Worm (Caenorhabditis elegans) whole organism, mixed stage, embryonic: ENCODE results near the gene fbxc-26.

Source experiments
- M03D4.4 ChIP-seq: sonication (generic microtip); optimal IDR thresholded peaks from 2 replicates; lab custom pipeline; 2017; ENCODE audit warnings: mild to moderate bottlenecking, missing genetic modification characterization, missing compliant biosample characterization
- bed-3 ChIP-seq: fragments of 200-800 bp; sonication (Bioruptor generic); optimal IDR thresholded peaks from 3 replicates; lab custom pipeline; 2018; ENCODE audit warnings: mild to moderate bottlenecking, missing genetic modification characterization, moderate library complexity, missing compliant biosample characterization
- ces-1 ChIP-seq: fragments of 150-350 bp; optimal IDR thresholded peaks from 2 replicates; lab custom pipeline; 2014; ENCODE audit warnings: missing biosample characterization, missing genetic modification reagents, missing genetic modification characterization
- drap-1 ChIP-seq: fragments of 200-800 bp; sonication (Bioruptor generic); optimal IDR thresholded peaks from 3 replicates; lab custom pipeline; 2018; ENCODE audit warnings: mild to moderate bottlenecking, missing genetic modification characterization, missing compliant biosample characterization
- elt-1 ChIP-seq: sonication (generic microtip); optimal IDR thresholded peaks from 2 replicates; lab custom pipeline; 2017; ENCODE audit warnings: missing genetic modification characterization, mild to moderate bottlenecking, missing compliant biosample characterization, antibody characterized with exemption, moderate library complexity, borderline replicate concordance; ENCODE audit not compliant: insufficient read depth
- elt-3 ChIP-seq: fragments of 150-350 bp; optimal IDR thresholded peaks from 2 replicates; lab custom pipeline; 2014; ENCODE audit warnings: missing biosample characterization, missing genetic modification characterization
- ham-2 ChIP-seq: fragments of 200-800 bp; sonication (Bioruptor generic); optimal IDR thresholded peaks from 2 replicates; lab custom pipeline; 2018; ENCODE audit warnings: mild to moderate bottlenecking, missing genetic modification characterization, missing compliant biosample characterization
- hlh-1 ChIP-seq: fragments of 150-350 bp; optimal IDR thresholded peaks from 2 replicates; lab custom pipeline; 2014; ENCODE audit warnings: missing biosample characterization, missing genetic modification reagents, missing genetic modification characterization
- lin-13 ChIP-seq: fragments of 150-350 bp; optimal IDR thresholded peaks from 2 replicates; lab custom pipeline; 2014; ENCODE audit warnings: missing biosample characterization, missing genetic modification characterization
- lin-32 ChIP-seq: fragments of 200-800 bp; sonication (Bioruptor generic); optimal IDR thresholded peaks from 2 replicates; lab custom pipeline; 2018; ENCODE audit warnings: mild to moderate bottlenecking, missing genetic modification characterization, missing compliant biosample characterization
- lsy-2 ChIP-seq: fragments of 150-350 bp; optimal IDR thresholded peaks from 2 replicates; lab custom pipeline; 2014; ENCODE audit warnings: missing biosample characterization, missing genetic modification characterization
- mab-5 ChIP-seq: fragments of 150-350 bp; optimal IDR thresholded peaks from 2 replicates; lab custom pipeline; 2014; ENCODE audit warnings: missing biosample characterization, missing genetic modification characterization
- mep-1 ChIP-seq: fragments of 150-350 bp; optimal IDR thresholded peaks from 2 replicates; lab custom pipeline; 2017; ENCODE audit warnings: missing biosample characterization, missing genetic modification reagents, missing genetic modification characterization, inconsistent platforms
- mls-2 ChIP-seq: sonication (generic microtip); optimal IDR thresholded peaks from 2 replicates; lab custom pipeline; 2016; ENCODE audit warnings: mild to moderate bottlenecking, missing genetic modification characterization, moderate library complexity, missing compliant biosample characterization
- nhr-2 ChIP-seq: fragments of 150-350 bp; optimal IDR thresholded peaks from 2 replicates; lab custom pipeline; 2014; ENCODE audit warnings: missing biosample characterization, missing genetic modification characterization
- nhr-237 ChIP-seq: fragments of 150-350 bp; optimal IDR thresholded peaks from 2 replicates; lab custom pipeline; 2014; ENCODE audit warnings: missing biosample characterization, missing genetic modification characterization
- nhr-76 ChIP-seq: sonication (generic microtip); optimal IDR thresholded peaks from 2 replicates; lab custom pipeline; 2017; ENCODE audit warnings: missing biosample characterization, missing genetic modification characterization
- sem-2 ChIP-seq: fragments of 200-800 bp; sonication (Bioruptor generic); optimal IDR thresholded peaks from 2 replicates; lab custom pipeline; 2018; ENCODE audit warnings: mild to moderate bottlenecking, missing genetic modification characterization, missing compliant biosample characterization
- snpc-4 ChIP-seq: fragments of 150-350 bp; optimal IDR thresholded peaks from 2 replicates; lab custom pipeline; 2014; ENCODE audit warnings: missing biosample characterization, missing genetic modification characterization
- sptf-1 ChIP-seq: sonication (generic microtip); optimal IDR thresholded peaks from 2 replicates; lab custom pipeline; 2017; ENCODE audit warnings: mild to moderate bottlenecking, missing genetic modification characterization, moderate library complexity, missing compliant biosample characterization
- tbx-8 ChIP-seq: fragments of 200-800 bp; sonication (Bioruptor generic); optimal IDR thresholded peaks from 2 replicates; lab custom pipeline; 2018; ENCODE audit warnings: mild to moderate bottlenecking, missing genetic modification characterization, moderate library complexity, missing compliant biosample characterization
- unc-120 ChIP-seq: sonication (generic microtip); optimal IDR thresholded peaks from 2 replicates; lab custom pipeline; 2017; ENCODE audit warnings: missing genetic modification characterization, missing compliant biosample characterization; ENCODE audit not compliant: poor library complexity, severe bottlenecking
- unc-39 ChIP-seq: fragments of 150-350 bp; optimal IDR thresholded peaks from 2 replicates; lab custom pipeline; 2014; ENCODE audit warnings: missing biosample characterization, missing genetic modification characterization
- unc-62 ChIP-seq: fragments of 150-350 bp; optimal IDR thresholded peaks from 2 replicates; lab custom pipeline; 2014; ENCODE audit warnings: missing biosample characterization, missing genetic modification reagents, missing genetic modification characterization
- zip-8 ChIP-seq: fragments of 150-350 bp; optimal IDR thresholded peaks from 2 replicates; lab custom pipeline; 2014; ENCODE audit warnings: missing biosample characterization, missing genetic modification characterization
- ztf-11 ChIP-seq: fragments of 150-350 bp; optimal IDR thresholded peaks from 2 replicates; lab custom pipeline; 2014; ENCODE audit warnings: missing biosample characterization, missing genetic modification characterization

Gene fbxc-26

ce11 chrII:1650502-1650901, 43.9 kb downstream of the fbxc-26 start, which contains the start of gene fbxb-20:
Gene fbxb-20 (minus strand): TSS chrII:1650602.
- no peak for TF ChIP-seq sptf-1 (tag; lab: Kevin White, UChicago)
- no peak for TF ChIP-seq lin-32 (GFP tag; lab: Kevin White, UChicago)
- TF ChIP-seq ham-2: no peak
- TF ChIP-seq nhr-76 (tag; lab: Kevin White, UChicago): no peak
- TF ChIP-seq lsy-2 (tag; lab: Kevin White, UChicago): no peak
- no peak for TF ChIP-seq hlh-1 (tag; lab: Kevin White, UChicago)
- TF ChIP-seq elt-1 (tag; lab: Kevin White, UChicago): no peak

DNA sequence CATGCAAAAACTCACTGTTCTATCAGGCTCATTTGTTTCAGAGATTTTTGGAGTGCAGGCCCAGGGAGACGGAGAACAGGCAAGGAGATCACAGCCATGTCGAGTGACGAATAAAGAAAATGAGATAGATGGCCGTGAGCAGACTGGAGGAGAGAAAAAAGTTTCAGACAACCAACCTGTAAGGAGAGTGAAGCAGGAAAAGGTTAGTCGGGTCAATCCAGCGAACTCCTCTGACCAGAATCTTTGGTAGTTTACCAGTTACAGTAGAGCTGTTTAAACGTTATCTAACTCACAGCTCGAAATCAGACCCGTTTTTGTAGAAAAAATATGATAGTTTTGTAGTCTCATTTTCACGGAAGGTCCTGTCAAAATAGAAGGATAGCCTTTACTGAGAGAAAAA, 45.7 kb downstream of the fbxc-26 start, which contains the start of gene fbxb-21:
Gene fbxb-21 (minus strand): TSS at position 101 of the 400 bp plus-strand sequence.
- TF ChIP-seq lin-32 (GFP tag; lab: Kevin White, UChicago) (no peak), mls-2 (tag; lab: Kevin White, UChicago) (no peak), unc-120 (tag; lab: Kevin White, UChicago) (no peak), ztf-11 (tag; lab: Kevin White, UChicago) (no peak), nhr-237 (tag; lab: Kevin White, UChicago) (no peak), nhr-2 (tag; lab: Kevin White, UChicago) (no peak), sptf-1 (tag; lab: Kevin White, UChicago) (no peak), drap-1 (no peak), lsy-2 (tag; lab: Kevin White, UChicago) (no peak), unc-62 (GFP tag; lab: Kevin White, UChicago) (no peak), nhr-76 (tag; lab: Kevin White, UChicago) (no peak), snpc-4 (tag; lab: Kevin White, UChicago) (no peak), mep-1 (tag; lab: Kevin White, UChicago) (no peak), unc-39 (no peak), elt-3 (no peak), bed-3 (no peak), M03D4.4 (tag; lab: Kevin White, UChicago) (no peak), ces-1 (GFP tag; lab: Kevin White, UChicago) (no peak)

ce11 chrII:1646199-1646598, 48.2 kb downstream of the fbxc-26 start, which contains the start of gene ZC204.17:
Gene ZC204.17 (minus strand): TSS chrII:1646299.
- TF ChIP-seq ham-2 (no peak), mab-5 (tag; lab: Kevin White, UChicago) (no peak)

DNA sequence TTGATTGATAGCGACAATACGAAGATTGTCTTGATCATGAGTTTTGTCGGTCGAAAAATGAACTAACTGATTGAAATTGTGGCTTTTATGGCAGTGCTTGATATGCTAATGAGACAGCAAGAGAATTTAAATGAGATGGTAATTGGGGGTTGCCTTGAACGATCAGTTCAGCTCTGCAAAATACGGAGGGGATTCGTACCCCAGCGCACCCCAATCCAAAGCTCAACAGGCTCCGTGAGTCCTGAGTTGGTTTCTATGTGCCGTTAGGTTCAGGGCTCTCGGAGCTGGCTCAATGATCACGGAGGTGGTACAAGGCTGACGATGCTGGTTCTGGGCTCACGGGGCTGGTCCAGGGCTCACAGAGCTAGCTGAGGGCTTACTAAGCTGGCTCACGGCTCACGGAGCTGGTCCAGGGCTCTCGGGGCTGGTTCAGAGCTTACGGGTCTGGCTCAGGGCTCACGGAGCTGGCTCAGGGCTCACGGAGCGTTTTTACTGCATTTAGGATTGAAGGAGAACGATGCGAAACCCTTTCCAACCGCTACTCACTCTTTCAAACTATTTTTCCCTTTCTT, 49.6 kb downstream of the fbxc-26 start, which contains the start of gene ZC204.6:
Gene ZC204.6 (minus strand): TSS at position 51 of the 572 bp plus-strand sequence.
- no peak for TF ChIP-seq mab-5 (tag; lab: Kevin White, UChicago)
- no peak for TF ChIP-seq unc-39
- no peak for TF ChIP-seq unc-120 (tag; lab: Kevin White, UChicago)
- TF ChIP-seq mep-1 (tag; lab: Kevin White, UChicago): no peak
- no peak for TF ChIP-seq sem-2 (GFP tag; lab: Kevin White, UChicago)
- TF ChIP-seq zip-8: no peak
- no peak for TF ChIP-seq lin-32 (GFP tag; lab: Kevin White, UChicago)
- no peak for TF ChIP-seq tbx-8
- TF ChIP-seq lin-13 (tag; lab: Kevin White, UChicago): no peak
- no peak for TF ChIP-seq nhr-76 (tag; lab: Kevin White, UChicago)
- no peak for TF ChIP-seq mls-2 (tag; lab: Kevin White, UChicago)
- TF ChIP-seq, all 35 proteins: peak for 0
